Fruit fly (Drosophila melanogaster): ENCODE data around the gene Coq6.

Gene Coq6

DNA sequence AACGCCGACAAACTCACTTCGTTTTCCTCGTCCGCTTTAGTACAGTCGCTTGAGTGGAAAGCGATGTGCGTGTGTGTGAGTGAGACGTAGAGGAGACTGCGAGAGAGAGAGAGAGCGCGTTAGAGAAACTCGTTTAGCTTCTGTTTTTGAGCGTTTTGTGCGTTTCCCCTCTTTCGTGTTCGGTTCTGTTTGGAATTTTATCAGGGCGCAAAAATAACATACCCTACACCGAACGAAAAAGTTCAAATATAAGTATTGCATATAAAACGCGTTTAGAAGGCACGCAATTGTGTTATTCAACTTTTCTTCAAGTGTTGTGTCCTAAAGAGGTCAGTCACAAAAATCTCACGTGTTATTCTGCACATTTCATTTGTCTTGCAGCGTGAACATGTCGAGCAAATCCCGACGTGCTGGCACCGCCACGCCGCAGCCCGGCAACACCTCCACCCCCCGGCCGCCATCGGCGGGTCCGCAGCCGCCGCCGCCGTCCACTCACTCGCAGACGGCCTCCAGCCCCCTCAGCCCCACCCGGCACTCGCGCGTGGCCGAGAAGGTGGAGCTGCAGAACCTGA lies 11.0 kb upstream of the Coq6 start (continued):
- TF ChIP-seq ci (GFP tag; IDR thresholded peaks at IDR 0.05) (peak; percentile 88), CG33557 (GFP tag; optimal IDR thresholded peaks at IDR 0.05) (no peak), NK7.1 (GFP tag; optimal IDR thresholded peaks at IDR 0.05) (no peak), CG2712 (tag; optimal IDR thresholded peaks at IDR 0.05) (peak; percentile 47), Sox100B (GFP tag; optimal IDR thresholded peaks at IDR 0.05) (no peak), E2f1 (GFP tag; IDR thresholded peaks at IDR 0.05) (no peak), CG8478 (optimal IDR thresholded peaks at IDR 0.05) (no peak), CG2678 (tag; optimal IDR thresholded peaks at IDR 0.05) (no peak), CG18476 (GFP tag; optimal IDR thresholded peaks at IDR 0.05) (no peak), Ssrp (tag; optimal IDR thresholded peaks at IDR 0.05) (no peak), Myb (GFP tag; optimal IDR thresholded peaks at IDR 0.05) (no peak), Sox102F (GFP tag; optimal IDR thresholded peaks at IDR 0.05) (no peak), CG10431 (GFP tag; optimal IDR thresholded peaks at IDR 0.05) (no peak), org-1 (GFP tag; optimal IDR thresholded peaks at IDR 0.05) (peak; percentile 30), bigmax (GFP tag; optimal IDR thresholded peaks at IDR 0.05) (no peak), Ets97D (GFP tag; optimal IDR thresholded peaks at IDR 0.05) (no peak), dmrt99B (tag; optimal IDR thresholded peaks at IDR 0.05) (no peak), CG31388 (GFP tag; optimal IDR thresholded peaks at IDR 0.05) (no peak), CG34224 (GFP tag; IDR thresholded peaks at IDR 0.05; ENCODE audit: partially characterized antibody) (no peak), pnt (GFP tag; optimal IDR thresholded peaks at IDR 0.05) (peak; percentile 9), pb (GFP tag; optimal IDR thresholded peaks at IDR 0.05) (no peak), vfl (GFP tag; optimal IDR thresholded peaks at IDR 0.05) (no peak), Med (GFP tag) (peak; percentile 95), CG6272 (GFP tag; IDR thresholded peaks at IDR 0.05) (no peak; the same call in 1 of the 2 replicates), sug (tag; optimal IDR thresholded peaks at IDR 0.05) (peak; percentile 26), tna (GFP tag; IDR thresholded peaks at IDR 0.05; ENCODE audit: partially characterized antibody) (no peak), Aef1 (GFP tag; IDR thresholded peaks at IDR 0.05) (no peak; the same call in 2 of the 3 replicates), CG34376 (GFP tag; optimal IDR thresholded peaks at IDR 0.05) (peak; percentile 27), CG12071 (GFP tag; optimal IDR thresholded peaks at IDR 0.05) (peak; percentile 32), CG18599 (GFP tag; optimal IDR thresholded peaks at IDR 0.05) (peak; percentile 74), Deaf1 (tag; optimal IDR thresholded peaks at IDR 0.05) (peak; percentile 66), CG9797 (GFP tag; optimal IDR thresholded peaks at IDR 0.05) (no peak), CG16779 (GFP tag; IDR thresholded peaks at IDR 0.05) (peak; percentile 70; the same call in 1 of the 2 replicates), croc (GFP tag; conservative IDR thresholded peaks at IDR 0.05) (no peak), Dek (tag; optimal IDR thresholded peaks at IDR 0.05) (peak; percentile 39), CG18262 (tag; optimal IDR thresholded peaks at IDR 0.05) (peak; percentile 36), her (GFP tag; optimal IDR thresholded peaks at IDR 0.05) (peak; percentile 70), sob (GFP tag; IDR thresholded peaks at IDR 0.05) (peak; percentile 66), lbe (GFP tag; optimal IDR thresholded peaks at IDR 0.05) (no peak), zfh1 (GFP tag; IDR thresholded peaks at IDR 0.05) (peak; percentile 76; the same call in 2 of the 3 replicates), ara (GFP tag; IDR thresholded peaks at IDR 0.05) (no peak), CG8924 (tag; optimal IDR thresholded peaks at IDR 0.05) (peak; percentile 43), CkIIα-i1 (GFP tag; IDR thresholded peaks at IDR 0.05) (no peak), dpn (GFP tag; optimal IDR thresholded peaks at IDR 0.05) (peak; percentile 24 to 72), CG14441 (GFP tag; IDR thresholded peaks at IDR 0.05) (peak; percentile 65), CG15269 (tag; optimal IDR thresholded peaks at IDR 0.05) (no peak), gsb (GFP tag; IDR thresholded peaks at IDR 0.05) (peak; percentile 46; the same call in 1 of the 2 replicates), MBD-R2 (GFP tag; IDR thresholded peaks at IDR 0.05) (peak; percentile 25; the same call in 1 of the 2 replicates), pfk (GFP tag; optimal IDR thresholded peaks at IDR 0.05) (no peak), ham (GFP tag; IDR thresholded peaks at IDR 0.05) (no peak), CG3163 (GFP tag; optimal IDR thresholded peaks at IDR 0.05) (no peak)

Data from whole organism, embryonic.